Fruit fly (Drosophila melanogaster) whole organism, wandering third instar larva: ENCODE data around the gene wb.

Experiments
- CG32264 ChIP-seq: fragments of 200-800 bp; sonication (Bioruptor generic); optimal IDR thresholded peaks from 2 replicates; lab custom pipeline; 2016; ENCODE audit warnings: missing biosample characterization, missing genetic modification characterization
- CG9705 ChIP-seq: fragments of 200-800 bp; sonication (Bioruptor generic); optimal IDR thresholded peaks from 2 replicates; lab custom pipeline; 2018; ENCODE audit warnings: missing biosample characterization, mild to moderate bottlenecking, missing genetic modification characterization
- CrebA ChIP-seq: fragments of 200-800 bp; sonication (Bioruptor generic); optimal IDR thresholded peaks from 2 replicates; lab custom pipeline; 2016; ENCODE audit warnings: missing biosample characterization, mild to moderate bottlenecking, missing genetic modification characterization, borderline replicate concordance
- Dfd ChIP-seq: fragments of >200 bp; optimal IDR thresholded peaks from 2 replicates; lab custom pipeline; 2017; ENCODE audit warnings: missing biosample characterization, missing genetic modification characterization
- Dif ChIP-seq: fragments of 200-275, 200-300 bp; sonication (Bioruptor generic); optimal IDR thresholded peaks from 2 replicates; lab custom pipeline; 2018; ENCODE audit warnings: missing biosample characterization, missing genetic modification characterization; ENCODE audit not compliant: partially characterized antibody
- HLH106 ChIP-seq: fragments of 200-800 bp; optimal IDR thresholded peaks from 3 replicates; lab custom pipeline; 2019; ENCODE audit warnings: missing biosample characterization, mild to moderate bottlenecking, missing genetic modification characterization, moderate library complexity
- Hnf4 ChIP-seq: fragments of 200-800 bp; sonication (Bioruptor generic); optimal IDR thresholded peaks from 2 replicates; lab custom pipeline; 2016; ENCODE audit warnings: missing biosample characterization, mild to moderate bottlenecking, missing genetic modification characterization
- Hr78 ChIP-seq: fragments of >200 bp; optimal IDR thresholded peaks from 2 replicates; lab custom pipeline; 2017; ENCODE audit warnings: missing biosample characterization, missing genetic modification characterization
- Hr83 ChIP-seq: fragments of 200-300 bp; sonication (Bioruptor generic); optimal IDR thresholded peaks from 2 replicates; lab custom pipeline; 2016; ENCODE audit warnings: missing biosample characterization, mild to moderate bottlenecking, missing genetic modification characterization, moderate library complexity; ENCODE audit not compliant: poor library complexity, severe bottlenecking
- Jra ChIP-seq: sonication (Bioruptor generic); optimal IDR thresholded peaks from 2 replicates; lab custom pipeline; 2016; ENCODE audit warnings: missing biosample characterization, missing genetic modification characterization
- Mio ChIP-seq: sonication (Bioruptor generic); optimal IDR thresholded peaks from 2 replicates; lab custom pipeline; 2016; ENCODE audit warnings: missing biosample characterization, missing genetic modification characterization
- Myc ChIP-seq: fragments of >200 bp; optimal IDR thresholded peaks from 2 replicates; lab custom pipeline; 2017
- OdsH ChIP-seq: fragments of 200-800 bp; sonication (Bioruptor generic); optimal IDR thresholded peaks from 2 replicates; lab custom pipeline; 2016; ENCODE audit warnings: missing biosample characterization, mild to moderate bottlenecking, missing genetic modification characterization
- Rel ChIP-seq, 2 experiments: fragments of 200-800 bp; sonication (Bioruptor generic) in 1 of 2; optimal IDR thresholded peaks; 2 replicates in 1 of 2; 3 replicates in 1 of 2; lab custom pipeline; 2016 to 2019; ENCODE audit warnings: mild to moderate bottlenecking in 2 of 2, missing biosample characterization in 2 of 2, missing genetic modification characterization in 2 of 2, moderate library complexity in 1 of 2
- Sp1 ChIP-seq: fragments of 200-800 bp; sonication (Bioruptor generic); optimal IDR thresholded peaks from 3 replicates; lab custom pipeline; 2019; ENCODE audit warnings: missing biosample characterization, mild to moderate bottlenecking, missing genetic modification characterization, moderate library complexity
- Vsx2 ChIP-seq: fragments of 200-300, 225-300 bp; sonication (Bioruptor generic); optimal IDR thresholded peaks from 2 replicates; lab custom pipeline; 2018; ENCODE audit warnings: missing biosample characterization, missing genetic modification characterization; ENCODE audit not compliant: partially characterized antibody
- br ChIP-seq: fragments of 200-800 bp; sonication (Bioruptor generic); optimal IDR thresholded peaks from 2 replicates; lab custom pipeline; 2016; ENCODE audit warnings: missing biosample characterization, missing genetic modification characterization
- brk ChIP-seq: fragments of 200-800 bp; sonication (Bioruptor generic); optimal IDR thresholded peaks from 2 replicates; lab custom pipeline; 2016; ENCODE audit warnings: missing biosample characterization, mild to moderate bottlenecking, missing genetic modification characterization
- dmrt93B ChIP-seq: fragments of 200-800 bp; sonication (Bioruptor generic); optimal IDR thresholded peaks from 2 replicates; lab custom pipeline; 2018; ENCODE audit warnings: missing biosample characterization, mild to moderate bottlenecking, missing genetic modification characterization
- dsf ChIP-seq: sonication (Bioruptor generic); optimal IDR thresholded peaks from 2 replicates; lab custom pipeline; 2016; ENCODE audit warnings: missing biosample characterization, missing genetic modification characterization, borderline replicate concordance
- ey ChIP-seq: fragments of 200-800 bp; sonication (Bioruptor generic); optimal IDR thresholded peaks from 2 replicates; lab custom pipeline; 2016; ENCODE audit warnings: missing biosample characterization, missing genetic modification characterization
- foxo ChIP-seq, 2 experiments: fragments of 200-800 bp; sonication (Bioruptor generic); optimal IDR thresholded peaks; 2 replicates in 1 of 2; 3 replicates in 1 of 2; lab custom pipeline; 2016 to 2017; ENCODE audit warnings: missing biosample characterization in 2 of 2, missing genetic modification characterization in 2 of 2
- fru ChIP-seq: fragments of 200-800 bp; sonication (Bioruptor generic); optimal IDR thresholded peaks from 3 replicates; lab custom pipeline; 2016; ENCODE audit warnings: missing biosample characterization, mild to moderate bottlenecking, missing genetic modification characterization
- h ChIP-seq: fragments of 200-800 bp; sonication (Bioruptor generic); optimal IDR thresholded peaks from 3 replicates; lab custom pipeline; 2016; ENCODE audit warnings: missing biosample characterization, mild to moderate bottlenecking, missing genetic modification characterization
- lola ChIP-seq: fragments of >200 bp; optimal IDR thresholded peaks from 2 replicates; lab custom pipeline; 2017; ENCODE audit warnings: missing biosample characterization, missing genetic modification characterization
- pan ChIP-seq: fragments of >200 bp; optimal IDR thresholded peaks from 2 replicates; lab custom pipeline; 2017
- psq ChIP-seq: fragments of 200-800 bp; sonication (Bioruptor generic); optimal IDR thresholded peaks from 3 replicates; lab custom pipeline; 2017; ENCODE audit warnings: missing biosample characterization, mild to moderate bottlenecking, missing genetic modification characterization, moderate library complexity
- rgr ChIP-seq: fragments of 200-800 bp; sonication (Bioruptor generic); optimal IDR thresholded peaks from 3 replicates; lab custom pipeline; 2016; ENCODE audit warnings: missing biosample characterization, mild to moderate bottlenecking, missing genetic modification characterization
- sage ChIP-seq: fragments of 200-800 bp; sonication (Bioruptor generic); optimal IDR thresholded peaks from 2 replicates; lab custom pipeline; 2016; ENCODE audit warnings: missing biosample characterization, mild to moderate bottlenecking, missing genetic modification characterization
- tai ChIP-seq: sonication (Bioruptor generic); optimal IDR thresholded peaks from 2 replicates; lab custom pipeline; 2016; ENCODE audit warnings: missing biosample characterization, missing genetic modification characterization
- usp ChIP-seq: fragments of >200 bp; optimal IDR thresholded peaks from 2 replicates; lab custom pipeline; 2017; ENCODE audit warnings: missing biosample characterization, missing genetic modification characterization
- woc ChIP-seq: sonication (Bioruptor generic); optimal IDR thresholded peaks from 2 replicates; lab custom pipeline; 2016; ENCODE audit warnings: missing biosample characterization, mild to moderate bottlenecking, missing genetic modification characterization

wb gene

DNA sequence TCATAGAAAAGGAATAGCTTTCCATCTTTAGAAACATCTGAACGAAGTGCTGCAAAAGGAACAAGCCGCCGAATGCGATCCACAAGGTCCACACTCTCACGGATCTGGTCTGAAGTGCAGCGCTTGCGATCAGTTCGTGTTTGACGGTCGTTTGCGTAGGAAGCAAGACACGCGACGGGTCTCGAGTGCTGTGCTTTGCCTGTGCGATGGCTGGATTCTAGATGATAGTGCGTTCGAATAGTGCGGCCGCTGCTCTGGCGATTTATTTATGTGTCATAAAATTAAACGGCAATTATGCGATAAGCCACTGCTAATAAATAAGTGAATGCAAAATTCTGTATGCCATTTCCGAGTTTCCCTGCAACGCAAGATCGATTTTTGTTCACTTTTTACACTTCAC, at the start of gene wb:
wb (plus strand) TSS at position 132 of the 400 bp plus-strand sequence.
- no peak for TF ChIP-seq OdsH (GFP tag; lab: Kevin White, UChicago)
- TF ChIP-seq Dif (GFP tag; lab: Kevin White, UChicago), result peak; percentile 8
- no peak for TF ChIP-seq fru (GFP tag; lab: Kevin White, UChicago)

dm6 chr2L:14221227-14221626, 41.6 kb upstream of the wb start:
- no peak for TF ChIP-seq Rel (GFP tag; optimal IDR thresholded peaks at IDR 0.05; lab: Kevin White, UChicago)
- peak; percentile 6 for TF ChIP-seq Rel (tag; optimal IDR thresholded peaks at IDR 0.05; lab: Kevin White, UChicago)
- TF ChIP-seq rgr, result no peak

- TF ChIP-seq foxo (GFP tag; optimal IDR thresholded peaks at IDR 0.05; lab: Kevin White, UChicago), result no peak
- no peak for TF ChIP-seq CG32264 (GFP tag; lab: Kevin White, UChicago)
- TF ChIP-seq Dif (GFP tag; lab: Kevin White, UChicago), result no peak
- TF ChIP-seq sage, result no peak
- no peak for TF ChIP-seq CrebA (GFP tag; lab: Kevin White, UChicago)
- no peak for TF ChIP-seq br
- TF ChIP-seq HLH106 (tag; lab: Kevin White, UChicago), result no peak
- no peak for TF ChIP-seq Mio
- TF ChIP-seq woc (GFP tag; lab: Kevin White, UChicago), result no peak
- TF ChIP-seq usp (GFP tag; lab: Kevin White, UChicago), result no peak
- TF ChIP-seq Myc (lab: Kevin White, UChicago), result no peak
- TF ChIP-seq Hr78 (GFP tag; lab: Kevin White, UChicago), result no peak
- no peak for TF ChIP-seq tai
- TF ChIP-seq dmrt93B, result no peak
- TF ChIP-seq Hr83 (GFP tag; lab: Kevin White, UChicago), result no peak
- no peak for TF ChIP-seq h (GFP tag; lab: Kevin White, UChicago)
These were observed 39.5 kb upstream of the wb start for dm6 chr2L:14223355-14223754.

dm6 chr2L:14225957-14226676, 36.7 kb upstream of the wb start:
- TF ChIP-seq usp (GFP tag; lab: Kevin White, UChicago), result no peak
- peak; percentile 88 for TF ChIP-seq fru (GFP tag; lab: Kevin White, UChicago)
- no peak for TF ChIP-seq Dfd (GFP tag; lab: Kevin White, UChicago)
- TF ChIP-seq sage, result peak; percentile 69
- TF ChIP-seq brk (GFP tag; lab: Kevin White, UChicago), result peak; percentile 73
- TF ChIP-seq CG9705, result no peak
- TF ChIP-seq tai, result peak; percentile 19
- peak; percentile 80 for TF ChIP-seq Sp1 (GFP tag; lab: Kevin White, UChicago)
- peak; percentile 77 for TF ChIP-seq OdsH (GFP tag; lab: Kevin White, UChicago)
- peak; percentile 49 for TF ChIP-seq CG32264 (GFP tag; lab: Kevin White, UChicago)
- peak; percentile 78 for TF ChIP-seq ey (GFP tag; lab: Kevin White, UChicago)
- peak; percentile 4 for TF ChIP-seq CrebA (GFP tag; lab: Kevin White, UChicago)
- no peak for TF ChIP-seq pan (lab: Kevin White, UChicago)
- TF ChIP-seq dmrt93B, result peak; percentile 55
- TF ChIP-seq psq, result peak; percentile 79
- no peak for TF ChIP-seq Vsx2
- TF ChIP-seq Hr78 (GFP tag; lab: Kevin White, UChicago), result no peak
- TF ChIP-seq Rel (GFP tag; optimal IDR thresholded peaks at IDR 0.05; lab: Kevin White, UChicago), result peak; percentile 20
- peak; percentile 37 for TF ChIP-seq Rel (tag; optimal IDR thresholded peaks at IDR 0.05; lab: Kevin White, UChicago)
- TF ChIP-seq woc (GFP tag; lab: Kevin White, UChicago), result peak; percentile 79
- TF ChIP-seq foxo (GFP tag; optimal IDR thresholded peaks at IDR 0.05; lab: Kevin White, UChicago), result peak in 1 of 2 experiments; percentile 87
- TF ChIP-seq lola (GFP tag; lab: Kevin White, UChicago), result no peak
- no peak for TF ChIP-seq dsf (GFP tag; lab: Kevin White, UChicago)
- TF ChIP-seq Hr83 (GFP tag; lab: Kevin White, UChicago), result peak; percentile 20
- peak; percentile 78 for TF ChIP-seq rgr
- TF ChIP-seq br, result peak; percentile 78
- TF ChIP-seq Jra (GFP tag; lab: Kevin White, UChicago), result peak; percentile 17
- TF ChIP-seq HLH106 (tag; lab: Kevin White, UChicago), result peak; percentile 81
- peak; percentile 73 for TF ChIP-seq Hnf4 (GFP tag; lab: Kevin White, UChicago)
- TF ChIP-seq h (GFP tag; lab: Kevin White, UChicago), result peak; percentile 90
